Worm (Caenorhabditis elegans): ENCODE data around the gene str-220.

DNA sequence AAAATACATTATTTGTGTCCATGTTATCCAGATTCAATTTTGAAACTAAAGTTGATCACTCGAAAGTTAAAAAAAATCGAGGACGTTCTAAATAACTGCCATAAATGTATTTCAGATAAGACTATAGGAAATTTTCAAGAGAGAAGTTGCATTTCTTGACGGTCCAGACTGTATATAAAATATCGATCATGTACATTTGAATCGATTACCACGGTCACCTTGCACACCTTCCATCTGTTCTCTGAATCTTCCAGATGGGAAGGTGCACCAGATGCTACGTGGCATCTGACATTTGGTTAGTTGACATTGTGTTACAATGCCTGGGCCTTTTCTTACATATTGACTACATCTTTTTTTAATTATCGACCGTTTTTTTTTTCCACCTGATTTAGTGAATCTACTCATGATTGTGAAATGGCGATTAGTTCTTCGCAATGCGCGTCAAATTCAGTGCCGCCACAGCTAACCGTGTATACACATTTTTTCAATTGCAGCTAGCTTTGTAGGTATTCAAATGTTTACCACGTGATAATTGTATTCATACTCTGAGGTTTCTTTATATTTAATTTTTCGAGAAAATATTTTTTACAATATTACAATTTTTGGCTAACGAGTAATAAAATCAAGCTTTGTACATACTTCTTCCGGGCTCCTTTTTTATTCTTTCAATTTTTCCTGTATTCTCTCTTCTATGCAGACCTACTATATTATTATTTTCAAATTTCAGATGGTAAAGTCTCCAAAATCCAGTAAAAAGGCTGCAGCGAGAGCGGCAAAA is 3.0 kb downstream of the str-220 start, which contains the start of gene skr-16:
- TF ChIP-seq lin-32 (GFP tag; optimal IDR thresholded peaks at IDR 0.05) (no peak), ceh-43 (GFP tag; optimal IDR thresholded peaks at IDR 0.05) (no peak), snpc-4 (tag; optimal IDR thresholded peaks at IDR 0.05) (no peak)
